Worm (Caenorhabditis elegans): ENCODE measurements around the gene frpr-8.
"Not testable (repeated sequence)": the region's sequence is repeated elsewhere in the genome, so short reads cannot be mapped to it uniquely, and the experiment has no call there.

ce11 chrX:8731822-8732221 lies 34.2 kb downstream of the frpr-8 start, which contains the start of gene M02D8.6:
- TF ChIP-seq hpl-2 (GFP tag; optimal IDR thresholded peaks at IDR 0.05); aly-2 (tag; optimal IDR thresholded peaks at IDR 0.05); tlp-1 (tag; optimal IDR thresholded peaks at IDR 0.05); nhr-71 (tag; optimal IDR thresholded peaks at IDR 0.05); fos-1 (tag; optimal IDR thresholded peaks at IDR 0.05); unc-62 (GFP tag; optimal IDR thresholded peaks at IDR 0.05); lir-3 (tag; optimal IDR thresholded peaks at IDR 0.05; ENCODE audit: poor library complexity); nhr-76 (tag; optimal IDR thresholded peaks at IDR 0.05); pag-3 (tag; optimal IDR thresholded peaks at IDR 0.05; ENCODE audit: borderline replicate concordance, insufficient read depth); egl-27 (tag; optimal IDR thresholded peaks at IDR 0.05); xbp-1 (tag; optimal IDR thresholded peaks at IDR 0.05); pqm-1 (tag; optimal IDR thresholded peaks at IDR 0.05); C04F5.9 (tag; optimal IDR thresholded peaks at IDR 0.05): not testable (repeated sequence)
